Worm (Caenorhabditis elegans): ENCODE results near the gene sna-3.

Gene sna-3

ce11 chrIII:6164253-6164971, 41.6 kb downstream of the sna-3 start, which contains the start of gene F42A10.9 (continued):
- no peak for TF ChIP-seq mdt-29 (GFP tag; IDR thresholded peaks at IDR 0.05)
- TF ChIP-seq ama-1 (optimal IDR thresholded peaks at IDR 0.05) = peak; percentile 88
- 0 out of 2 replicates have a peak, but pooled peaks have one; percentile 17 for TF ChIP-seq Y75B8A.6 (GFP tag; IDR thresholded peaks at IDR 0.05)
- TF ChIP-seq nhr-111 (GFP tag; optimal IDR thresholded peaks at IDR 0.05) = no peak
- TF ChIP-seq ztf-11 (tag; optimal IDR thresholded peaks at IDR 0.05) = no peak
- TF ChIP-seq D1046.2 (GFP tag; IDR thresholded peaks at IDR 0.05) = peak; percentile 23; the same call in 1 of the 2 replicates
- no peak for TF ChIP-seq unc-39 (tag; optimal IDR thresholded peaks at IDR 0.05)
- TF ChIP-seq hif-1 (tag; optimal IDR thresholded peaks at IDR 0.05) = peak in 1 of 2 experiments; percentile 21
- no peak for TF ChIP-seq pha-4 (GFP tag; IDR thresholded peaks at IDR 0.05)
- no peak for TF ChIP-seq pha-4 (tag; optimal IDR thresholded peaks at IDR 0.05)
- peak; percentile 5 to 46 for TF ChIP-seq daf-16 (GFP tag; optimal IDR thresholded peaks at IDR 0.05)
- peak; percentile 42 for TF ChIP-seq daf-16 (tag; optimal IDR thresholded peaks at IDR 0.05)
- TF ChIP-seq aha-1 (tag) = peak; percentile 76
- peak; percentile 51; the same call in 1 of the 2 replicates for TF ChIP-seq zfp-3 (GFP tag; conservative IDR thresholded peaks at IDR 0.05)
- TF ChIP-seq hlh-11 (tag; optimal IDR thresholded peaks at IDR 0.05) = no peak
- no peak for TF ChIP-seq daf-8 (GFP tag; IDR thresholded peaks at IDR 0.05)
- no peak for TF ChIP-seq ZK337.2 (GFP tag; IDR thresholded peaks at IDR 0.05)
- TF ChIP-seq madf-9 (GFP tag; conservative IDR thresholded peaks at IDR 0.05) = no peak
- TF ChIP-seq duxl-1 (tag; optimal IDR thresholded peaks at IDR 0.05; ENCODE audit: poor library complexity) = peak; percentile 41

ce11 chrIII:6163381-6163780, 42.6 kb downstream of the sna-3 start:
- TF ChIP-seq dmd-6 (GFP tag; IDR thresholded peaks at IDR 0.05) (peak; percentile 75), unc-130 (GFP tag; optimal IDR thresholded peaks at IDR 0.05) (no peak)

- peak; percentile 87 for TF ChIP-seq dmd-6 (GFP tag; IDR thresholded peaks at IDR 0.05)
- peak; percentile 69; the same call in 1 of the 2 replicates for TF ChIP-seq zfp-3 (GFP tag; conservative IDR thresholded peaks at IDR 0.05)
- peak; percentile 86 for TF ChIP-seq hmg-1.1 (GFP tag; IDR thresholded peaks at IDR 0.05)
- peak; percentile 28; the same call in 1 of the 2 replicates for TF ChIP-seq nhr-41 (GFP tag; IDR thresholded peaks at IDR 0.05)
- TF ChIP-seq dve-1 (tag; optimal IDR thresholded peaks at IDR 0.05; ENCODE audit: insufficient read depth) = peak; percentile 74
- TF ChIP-seq daf-12 (tag; optimal IDR thresholded peaks at IDR 0.05) = no peak
- peak; percentile 88 for TF ChIP-seq daf-19 (GFP tag; conservative IDR thresholded peaks at IDR 0.05)
- TF ChIP-seq ceh-32 (tag; optimal IDR thresholded peaks at IDR 0.05; ENCODE audit: poor library complexity) = no peak
- TF ChIP-seq zip-2 (tag; optimal IDR thresholded peaks at IDR 0.05) = no peak
- peak; percentile 65 for TF ChIP-seq gei-8 (GFP tag; optimal IDR thresholded peaks at IDR 0.05)
- TF ChIP-seq mes-2 (tag; optimal IDR thresholded peaks at IDR 0.05; ENCODE audit: poor library complexity, severe bottlenecking) = peak; percentile 84
- TF ChIP-seq ceh-82 (tag; optimal IDR thresholded peaks at IDR 0.05) = no peak
- TF ChIP-seq skn-1 (tag; optimal IDR thresholded peaks at IDR 0.05) = no peak
- peak; percentile 30 for TF ChIP-seq nhr-25 (tag; optimal IDR thresholded peaks at IDR 0.05; ENCODE audit: borderline replicate concordance, insufficient read depth)
- TF ChIP-seq T20F7.1 (GFP tag; optimal IDR thresholded peaks at IDR 0.05) = peak; percentile 65
- peak; percentile 44 for TF ChIP-seq nhr-11 (tag; optimal IDR thresholded peaks at IDR 0.05)
- TF ChIP-seq T26A8.4 (GFP tag; IDR thresholded peaks at IDR 0.05) = peak; percentile 63; the same call in 1 of the 2 replicates
- peak; percentile 83 for TF ChIP-seq nhr-28 (tag; optimal IDR thresholded peaks at IDR 0.05)
- no peak for TF ChIP-seq aly-2 (tag; optimal IDR thresholded peaks at IDR 0.05)
- no peak for TF ChIP-seq Y75B8A.6 (GFP tag; IDR thresholded peaks at IDR 0.05)
- peak; percentile 79 for TF ChIP-seq hlh-11 (tag; optimal IDR thresholded peaks at IDR 0.05)
- peak; percentile 88 for TF ChIP-seq dmd-8 (GFP tag; IDR thresholded peaks at IDR 0.05)
- TF ChIP-seq F26F4.8 (GFP tag; conservative IDR thresholded peaks at IDR 0.05) = peak; percentile 88
- TF ChIP-seq hif-1 (tag; optimal IDR thresholded peaks at IDR 0.05) = peak in 1 of 2 experiments; percentile 53
- TF ChIP-seq madf-5 (GFP tag; IDR thresholded peaks at IDR 0.05) = peak; percentile 2 to 77; a peak in 1 of 4 replicates
- TF ChIP-seq nhr-111 (GFP tag; optimal IDR thresholded peaks at IDR 0.05) = peak; percentile 70
- peak; percentile 16 for TF ChIP-seq nhr-10 (tag; optimal IDR thresholded peaks at IDR 0.05)
- TF ChIP-seq ama-1 (optimal IDR thresholded peaks at IDR 0.05) = no peak
- no peak for TF ChIP-seq cey-2 (tag; optimal IDR thresholded peaks at IDR 0.05; ENCODE audit: borderline replicate concordance, insufficient read depth)
Observed at ce11 chrIII:6158642-6159475, 47.2 kb downstream of the sna-3 start, which contains the start of gene nfm-1. TSS of gene nfm-1 (plus strand) at chrIII:6159453.

All from whole organism, L4 larva.